Fruit fly (Drosophila melanogaster) whole organism, embryonic: ENCODE measurements around the gene beat-IIa.

Experiments used
- Atf6 ChIP-seq: fragments of 200-800 bp; sonication (Bioruptor generic); IDR thresholded peaks from 2 replicates; pipeline ENCODE4 v1.3.6; 2022; ENCODE audit warnings: missing biosample characterization, missing genetic modification characterization
- Blimp-1 ChIP-seq: fragments of 200-800 bp; sonication (Bioruptor generic); optimal IDR thresholded peaks from 3 replicates; lab custom pipeline; 2018; ENCODE audit warnings: missing biosample characterization, missing genetic modification characterization, mild to moderate bottlenecking, moderate library complexity, missing genetic modification reagents
- CG10366 ChIP-seq: fragments of 200-800 bp; sonication (Bioruptor generic); IDR thresholded peaks from 2 replicates; pipeline ENCODE4 v1.3.6; 2022; ENCODE audit warnings: missing biosample characterization, missing genetic modification characterization
- CG10431 ChIP-seq: fragments of 200-800 bp; sonication (Bioruptor generic); optimal IDR thresholded peaks from 3 replicates; lab custom pipeline; 2018; ENCODE audit warnings: missing biosample characterization, mild to moderate bottlenecking, missing genetic modification characterization
- CG10565 ChIP-seq: fragments of 200-800 bp; sonication (Bioruptor generic); optimal IDR thresholded peaks from 3 replicates; lab custom pipeline; 2016; ENCODE audit warnings: missing biosample characterization, mild to moderate bottlenecking, missing genetic modification characterization
- CG11398 ChIP-seq: fragments of 200-800 bp; sonication (Bioruptor generic); optimal IDR thresholded peaks from 2 replicates; lab custom pipeline; 2016; ENCODE audit warnings: missing biosample characterization, missing genetic modification characterization
- CG11695 ChIP-seq: fragments of 200-800 bp; sonication (Bioruptor generic); IDR thresholded peaks from 3 replicates; pipeline ENCODE4 v1.3.6; 2022; ENCODE audit warnings: missing biosample characterization, missing genetic modification characterization
- CG12219 ChIP-seq: fragments of 200-800 bp; sonication (Bioruptor generic); optimal IDR thresholded peaks from 3 replicates; lab custom pipeline; 2018; ENCODE audit warnings: missing biosample characterization, mild to moderate bottlenecking, missing genetic modification characterization
- CG15601 ChIP-seq: fragments of 200-800 bp; sonication (Bioruptor generic); optimal IDR thresholded peaks from 3 replicates; lab custom pipeline; 2019; ENCODE audit warnings: missing biosample characterization, mild to moderate bottlenecking, missing genetic modification characterization, moderate library complexity
- CG17802 ChIP-seq: fragments of 200-800 bp; sonication (Bioruptor generic); optimal IDR thresholded peaks from 2 replicates; lab custom pipeline; 2018; ENCODE audit warnings: missing biosample characterization, mild to moderate bottlenecking, missing genetic modification characterization, moderate library complexity
- CG2712 ChIP-seq: fragments of 200-800 bp; optimal IDR thresholded peaks from 3 replicates; lab custom pipeline; 2019; ENCODE audit warnings: missing biosample characterization, mild to moderate bottlenecking, missing genetic modification characterization, moderate library complexity
- CG4424 ChIP-seq: fragments of 200-800 bp; sonication (Bioruptor generic); optimal IDR thresholded peaks from 3 replicates; lab custom pipeline; 2016; ENCODE audit warnings: missing biosample characterization, missing genetic modification characterization
- CG6683 ChIP-seq: fragments of 200-800 bp; sonication (Bioruptor generic); optimal IDR thresholded peaks from 2 replicates; lab custom pipeline; 2017; ENCODE audit warnings: missing biosample characterization, mild to moderate bottlenecking, missing genetic modification characterization, missing genetic modification reagents
- CG8388 ChIP-seq: fragments of 200-800 bp; sonication (Bioruptor generic); optimal IDR thresholded peaks from 2 replicates; lab custom pipeline; 2019; ENCODE audit warnings: missing biosample characterization, mild to moderate bottlenecking, missing genetic modification characterization, moderate library complexity
- CHES-1-like ChIP-seq: fragments of 200-800 bp; sonication (Bioruptor generic); optimal IDR thresholded peaks from 2 replicates; lab custom pipeline; 2016; ENCODE audit warnings: missing biosample characterization, missing genetic modification characterization
- CTCF ChIP-seq: fragments of 200-800 bp; sonication (Bioruptor generic); optimal IDR thresholded peaks from 2 replicates; lab custom pipeline; 2017; ENCODE audit warnings: missing biosample characterization, mild to moderate bottlenecking, missing genetic modification characterization, moderate library complexity
- Gsc ChIP-seq: fragments of 200-800 bp; sonication (Bioruptor generic); IDR thresholded peaks from 2 replicates; pipeline ENCODE4 v1.3.6; 2022; ENCODE audit warnings: missing biosample characterization, missing genetic modification characterization
- HLH3B ChIP-seq: fragments of 200-800 bp; sonication (Bioruptor generic); IDR thresholded peaks from 2 replicates; pipeline ENCODE4 v1.3.6; 2022; ENCODE audit warnings: missing biosample characterization, missing genetic modification characterization
- HLH4C ChIP-seq: fragments of 200-800 bp; sonication (Bioruptor generic); IDR thresholded peaks from 3 replicates; pipeline ENCODE4 v1.3.6; 2022; ENCODE audit warnings: missing biosample characterization, missing genetic modification characterization; ENCODE audit not compliant: partially characterized antibody
- Hr3 ChIP-seq: fragments of 200-800 bp; sonication (Bioruptor generic); optimal IDR thresholded peaks from 3 replicates; lab custom pipeline; 2016; ENCODE audit warnings: missing biosample characterization, missing genetic modification characterization
- Lim3 ChIP-seq: fragments of 200-800 bp; sonication (Bioruptor generic); IDR thresholded peaks from 2 replicates; pipeline ENCODE4 v1.3.6; 2022; ENCODE audit warnings: missing biosample characterization, missing genetic modification characterization
- Meics ChIP-seq: fragments of 200-800 bp; sonication (Bioruptor generic); optimal IDR thresholded peaks from 2 replicates; lab custom pipeline; 2017; ENCODE audit warnings: missing biosample characterization, mild to moderate bottlenecking, missing genetic modification characterization
- NC2α ChIP-seq: fragments of 200-800 bp; sonication (Bioruptor generic); optimal IDR thresholded peaks from 2 replicates; lab custom pipeline; 2016; ENCODE audit warnings: missing biosample characterization, missing genetic modification characterization
- Nf-YA ChIP-seq: fragments of 200-800 bp; sonication (Bioruptor generic); IDR thresholded peaks from 2 replicates; pipeline ENCODE4 v1.3.6; 2022; ENCODE audit warnings: missing biosample characterization, missing genetic modification characterization
- Rfx ChIP-seq: fragments of 200-800 bp; sonication (Bioruptor generic); IDR thresholded peaks from 2 replicates; pipeline ENCODE4 v1.3.6; 2022; ENCODE audit warnings: missing biosample characterization, missing genetic modification characterization
- Trl ChIP-seq, 3 experiments: fragments of >200 bp in 2 of 3; fragments of 200-800 bp in 1 of 3; sonication (Bioruptor generic) in 1 of 3; optimal IDR thresholded peaks; 2 replicates in 1 of 3; 3 replicates in 2 of 3; lab custom pipeline; 2016 to 2017; ENCODE audit warnings: missing biosample characterization in 1 of 3, missing genetic modification characterization in 1 of 3
- Xrp1 ChIP-seq: fragments of 200-800 bp; sonication (Bioruptor generic); IDR thresholded peaks from 2 replicates; pipeline ENCODE4 v1.3.6; 2022; ENCODE audit warnings: missing biosample characterization, missing genetic modification characterization
- abd-A ChIP-seq: fragments of 200-800 bp; sonication (Bioruptor generic); optimal IDR thresholded peaks from 3 replicates; lab custom pipeline; 2019; ENCODE audit warnings: missing biosample characterization, mild to moderate bottlenecking, missing genetic modification characterization, moderate library complexity
- aop ChIP-seq: fragments of 200-800 bp; sonication (Bioruptor generic); IDR thresholded peaks from 2 replicates; pipeline ENCODE4 v1.3.6; 2022; ENCODE audit warnings: missing biosample characterization, missing genetic modification characterization
- ara ChIP-seq: fragments of 200-800 bp; sonication (Bioruptor generic); IDR thresholded peaks from 2 replicates; pipeline ENCODE4 v1.3.6; 2022; ENCODE audit warnings: missing biosample characterization, missing genetic modification characterization
- cad ChIP-seq: fragments of >200 bp; optimal IDR thresholded peaks from 2 replicates; lab custom pipeline; 2017; ENCODE audit warnings: missing biosample characterization, missing genetic modification characterization
- crp ChIP-seq, 2 experiments: fragments of 200-800 bp; sonication (Bioruptor generic); optimal IDR thresholded peaks; 2 replicates in 1 of 2; 3 replicates in 1 of 2; lab custom pipeline; 2017; ENCODE audit warnings: missing biosample characterization in 2 of 2, missing genetic modification characterization in 2 of 2, mild to moderate bottlenecking in 1 of 2, moderate library complexity in 1 of 2
- dati ChIP-seq: fragments of 200-800 bp; sonication (Bioruptor generic); IDR thresholded peaks from 2 replicates; pipeline ENCODE4 v1.3.6; 2022; ENCODE audit warnings: missing biosample characterization, missing genetic modification characterization
- dmrt99B ChIP-seq: fragments of 200-800 bp; sonication (Bioruptor generic); optimal IDR thresholded peaks from 2 replicates; lab custom pipeline; 2018; ENCODE audit warnings: missing biosample characterization, mild to moderate bottlenecking, missing genetic modification characterization, moderate library complexity
- dpn ChIP-seq, 2 experiments: fragments of 200-800 bp; sonication (Bioruptor generic); optimal IDR thresholded peaks; 3 replicates each; lab custom pipeline; 2016; ENCODE audit warnings: missing biosample characterization in 2 of 2, missing genetic modification characterization in 2 of 2
- hkb ChIP-seq, 2 experiments: fragments of 200-800 bp in 1 of 2; fragments of >200 bp in 1 of 2; sonication (Bioruptor generic) in 1 of 2; IDR thresholded peaks in 1 of 2; optimal IDR thresholded peaks in 1 of 2; 2 replicates each; pipeline versions ENCODE4 v1.3.6 to Lab custom; 2017 to 2022; ENCODE audit warnings: missing biosample characterization in 1 of 2, missing genetic modification characterization in 1 of 2
- lbe ChIP-seq: fragments of 200-800 bp; sonication (Bioruptor generic); optimal IDR thresholded peaks from 2 replicates; lab custom pipeline; 2016; ENCODE audit warnings: missing biosample characterization, mild to moderate bottlenecking, missing genetic modification characterization
- lilli ChIP-seq: fragments of 200-800 bp; sonication (Bioruptor generic); optimal IDR thresholded peaks from 3 replicates; lab custom pipeline; 2016; ENCODE audit warnings: missing biosample characterization, missing genetic modification characterization
- lola ChIP-seq, 3 experiments: fragments of >200 bp in 2 of 3; fragments of 200-800 bp in 1 of 3; sonication (Bioruptor generic) in 1 of 3; optimal IDR thresholded peaks; 2 replicates each; lab custom pipeline; 2017 to 2019; ENCODE audit warnings: missing biosample characterization in 3 of 3, missing genetic modification characterization in 3 of 3, mild to moderate bottlenecking in 1 of 3, moderate library complexity in 1 of 3
- mld ChIP-seq: fragments of 200-800 bp; sonication (Bioruptor generic); IDR thresholded peaks from 3 replicates; pipeline ENCODE4 v1.3.6; 2022; ENCODE audit warnings: missing biosample characterization, missing genetic modification characterization; ENCODE audit not compliant: partially characterized antibody
- nmo ChIP-seq: fragments of 200-800 bp; sonication (Bioruptor generic); optimal IDR thresholded peaks from 2 replicates; lab custom pipeline; 2018; ENCODE audit warnings: missing biosample characterization, mild to moderate bottlenecking, missing genetic modification characterization, moderate library complexity
- pita ChIP-seq: fragments of 200-800 bp; sonication (Bioruptor generic); optimal IDR thresholded peaks from 2 replicates; lab custom pipeline; 2017; ENCODE audit warnings: missing biosample characterization, mild to moderate bottlenecking, missing genetic modification characterization
- rib ChIP-seq: fragments of 200-800 bp; sonication (Bioruptor generic); IDR thresholded peaks from 2 replicates; pipeline ENCODE4 v1.3.6; 2022; ENCODE audit warnings: missing biosample characterization, missing genetic modification characterization
- slp2 ChIP-seq: fragments of 200-800 bp; sonication (Bioruptor generic); optimal IDR thresholded peaks from 2 replicates; lab custom pipeline; 2016; ENCODE audit warnings: missing biosample characterization, missing genetic modification characterization
- sna ChIP-seq: fragments of 200-800 bp; sonication (Bioruptor generic); IDR thresholded peaks from 2 replicates; pipeline ENCODE4 v1.3.6; 2022; ENCODE audit warnings: missing biosample characterization, missing genetic modification characterization; ENCODE audit not compliant: partially characterized antibody
- sob ChIP-seq: fragments of 200-800 bp; sonication (Bioruptor generic); IDR thresholded peaks from 2 replicates; pipeline ENCODE4 v1.3.6; 2022; ENCODE audit warnings: missing biosample characterization, missing genetic modification characterization
- sr ChIP-seq: fragments of 200-800 bp; sonication (Bioruptor generic); IDR thresholded peaks from 3 replicates; pipeline ENCODE4 v1.3.6; 2022; ENCODE audit warnings: missing biosample characterization, missing genetic modification characterization
- sug ChIP-seq: fragments of 200-800 bp; optimal IDR thresholded peaks from 2 replicates; lab custom pipeline; 2019; ENCODE audit warnings: missing biosample characterization, mild to moderate bottlenecking, missing genetic modification characterization, moderate library complexity

beat-IIa gene

dm6 chr3R:17386168-17386819 lies 20.4 kb upstream of the beat-IIa start (continued):
- TF ChIP-seq aop (peak; percentile 42; the same call in 1 of the 2 replicates), Hr3 (GFP tag; lab: Kevin White, UChicago) (peak; percentile 62), Rfx (peak; percentile 43; the same call in 1 of the 2 replicates), lola (GFP tag; optimal IDR thresholded peaks at IDR 0.05; lab: Kevin White, UChicago) (peak in 1 of 3 experiments; percentile 51), rib (no peak), CG11695 (GFP tag; lab: Robert Waterston, UW) (peak; percentile 61; the same call in 1 of the 3 replicates), ara (peak; percentile 85), CG10431 (GFP tag; lab: Kevin White, UChicago) (no peak), crp (GFP tag; optimal IDR thresholded peaks at IDR 0.05; lab: Kevin White, UChicago) (no peak), dmrt99B (peak; percentile 85), NC2α (GFP tag; lab: Kevin White, UChicago) (peak; percentile 21), Atf6 (GFP tag; lab: Robert Waterston, UW) (peak; percentile 65), CG6683 (GFP tag; lab: Kevin White, UChicago) (no peak), HLH3B (GFP tag; lab: Robert Waterston, UW) (peak; percentile 75), sug (tag; lab: Kevin White, UChicago) (peak; percentile 11), lbe (GFP tag; lab: Kevin White, UChicago) (peak; percentile 57), pita (GFP tag; lab: Kevin White, UChicago) (no peak), Xrp1 (GFP tag; lab: Robert Waterston, UW) (peak; percentile 86), CG10366 (peak; percentile 82), sr (GFP tag; lab: Robert Waterston, UW) (0 out of 3 replicates have a peak, but pooled peaks have one; percentile 18), Gsc (GFP tag; lab: Robert Waterston, UW) (peak; percentile 55; the same call in 1 of the 2 replicates), cad (GFP tag; lab: Kevin White, UChicago) (no peak), CHES-1-like (GFP tag; lab: Kevin White, UChicago) (no peak), CG12219 (peak; percentile 64), CG17802 (tag; lab: Kevin White, UChicago) (peak; percentile 51), CTCF (GFP tag; lab: Kevin White, UChicago) (no peak), abd-A (tag; lab: Kevin White, UChicago) (no peak), CG4424 (GFP tag; lab: Kevin White, UChicago) (peak; percentile 69), dpn (GFP tag; optimal IDR thresholded peaks at IDR 0.05; lab: Kevin White, UChicago) (peak; percentile 6 to 64), hkb (optimal IDR thresholded peaks at IDR 0.05; lab: Kevin White, UChicago) (no peak), hkb (GFP tag; IDR thresholded peaks at IDR 0.05; lab: Robert Waterston, UW) (peak; percentile 86), Nf-YA (GFP tag; lab: Robert Waterston, UW) (peak; percentile 57; the same call in 1 of the 2 replicates), Blimp-1 (peak; percentile 82), nmo (GFP tag; lab: Kevin White, UChicago) (peak; percentile 74), CG11398 (GFP tag; lab: Kevin White, UChicago) (no peak), CG8388 (GFP tag; lab: Kevin White, UChicago) (peak; percentile 73), CG10565 (GFP tag; lab: Kevin White, UChicago) (no peak), slp2 (peak; percentile 12), HLH4C (GFP tag; lab: Robert Waterston, UW) (no peak), sob (peak; percentile 67), mld (GFP tag; lab: Robert Waterston, UW) (no peak), sna (GFP tag; lab: Robert Waterston, UW) (no peak), CG15601 (tag; lab: Kevin White, UChicago) (peak; percentile 59), Trl (optimal IDR thresholded peaks at IDR 0.05; lab: Kevin White, UChicago) (no peak), Trl (GFP tag; optimal IDR thresholded peaks at IDR 0.05; lab: Kevin White, UChicago) (peak; percentile 36), Lim3 (GFP tag; lab: Robert Waterston, UW) (peak; percentile 52; the same call in 1 of the 2 replicates), CG2712 (tag; lab: Kevin White, UChicago) (peak; percentile 82), dati (GFP tag; lab: Robert Waterston, UW) (peak; percentile 55), Meics (GFP tag; lab: Kevin White, UChicago) (peak; percentile 52), lilli (GFP tag; lab: Kevin White, UChicago) (peak; percentile 52)
